Fruit fly (Drosophila melanogaster): ENCODE measurements around the gene RecQ5.

Gene RecQ5

DNA sequence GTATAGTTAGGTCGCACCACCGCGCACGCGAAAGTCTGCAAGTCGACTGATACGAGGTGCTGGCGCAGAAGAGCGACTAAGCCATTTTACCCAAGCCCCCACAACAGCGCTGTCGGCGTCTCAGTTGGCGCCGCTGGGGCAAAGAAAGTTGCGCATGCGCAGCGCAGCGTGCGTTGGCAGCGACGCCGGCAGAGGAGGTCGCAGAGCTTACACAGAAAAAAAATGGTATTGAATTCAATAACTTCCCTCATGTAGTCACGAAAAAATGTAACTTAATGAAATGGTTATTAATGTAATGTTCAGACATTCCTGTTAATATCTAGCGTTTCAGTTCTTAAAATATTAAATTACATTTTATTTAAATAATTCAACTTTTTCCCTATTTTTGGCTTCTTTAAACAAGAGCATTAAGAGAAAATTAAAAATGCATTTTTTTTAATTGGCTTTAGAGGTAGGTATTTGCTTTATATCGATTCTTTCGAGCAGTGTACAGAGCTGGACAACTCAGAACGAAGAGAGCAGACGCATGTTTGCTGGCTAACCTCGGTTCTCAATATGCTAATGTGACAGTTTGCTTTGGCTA lies 46.3 kb upstream of the RecQ5 start, which contains the start of gene CG4914 (continued):
- 0 out of 2 replicates have a peak, but pooled peaks have one; percentile 47 for TF ChIP-seq CG16779 (GFP tag; IDR thresholded peaks at IDR 0.05)
- peak; percentile 84 for TF ChIP-seq unpg (GFP tag; optimal IDR thresholded peaks at IDR 0.05)
- peak; percentile 17 for TF ChIP-seq Mad (GFP tag; optimal IDR thresholded peaks at IDR 0.05)
- TF ChIP-seq tin (GFP tag; optimal IDR thresholded peaks at IDR 0.05): peak; percentile 72
- no peak for TF ChIP-seq CG7271 (tag; optimal IDR thresholded peaks at IDR 0.05)
- TF ChIP-seq NK7.1 (GFP tag; optimal IDR thresholded peaks at IDR 0.05): no peak
- TF ChIP-seq Fer1 (GFP tag; optimal IDR thresholded peaks at IDR 0.05): peak; percentile 60
- TF ChIP-seq Sox100B (GFP tag; optimal IDR thresholded peaks at IDR 0.05): peak; percentile 81
- peak; percentile 87 for TF ChIP-seq CG14710 (tag; optimal IDR thresholded peaks at IDR 0.05)
- no peak for TF ChIP-seq en (GFP tag; optimal IDR thresholded peaks at IDR 0.05)
- TF ChIP-seq CG34224 (GFP tag; IDR thresholded peaks at IDR 0.05; ENCODE audit: partially characterized antibody): no peak
- no peak for TF ChIP-seq CG15514 (GFP tag; optimal IDR thresholded peaks at IDR 0.05)
- peak; percentile 78 for TF ChIP-seq ewg (GFP tag; optimal IDR thresholded peaks at IDR 0.05)
- TF ChIP-seq btn (GFP tag; optimal IDR thresholded peaks at IDR 0.05): no peak
- no peak for TF ChIP-seq Dip2 (GFP tag; IDR thresholded peaks at IDR 0.05)
- peak; percentile 64 for TF ChIP-seq CG32532 (GFP tag; IDR thresholded peaks at IDR 0.05)
- no peak for TF ChIP-seq cas (GFP tag; IDR thresholded peaks at IDR 0.05)
- no peak for TF ChIP-seq Hey (tag; optimal IDR thresholded peaks at IDR 0.05)
- peak; percentile 67 for TF ChIP-seq org-1 (GFP tag; optimal IDR thresholded peaks at IDR 0.05)
- peak; percentile 50 for TF ChIP-seq CG10431 (GFP tag; optimal IDR thresholded peaks at IDR 0.05)
- peak; percentile 81 for TF ChIP-seq CG10267 (tag; optimal IDR thresholded peaks at IDR 0.05)
- no peak for TF ChIP-seq corto (GFP tag; optimal IDR thresholded peaks at IDR 0.05)
- 0 out of 2 replicates have a peak, but pooled peaks have one; percentile 34 for TF ChIP-seq CG6272 (GFP tag; IDR thresholded peaks at IDR 0.05)
- peak; percentile 79 for TF ChIP-seq croc (GFP tag; conservative IDR thresholded peaks at IDR 0.05)
- peak; percentile 70 for TF ChIP-seq esg (GFP tag; conservative IDR thresholded peaks at IDR 0.05)
- TF ChIP-seq CG1602 (GFP tag; optimal IDR thresholded peaks at IDR 0.05): peak; percentile 79
- peak; percentile 39 for TF ChIP-seq ap (GFP tag; IDR thresholded peaks at IDR 0.05)
- no peak for TF ChIP-seq Dp (GFP tag; optimal IDR thresholded peaks at IDR 0.05)
- peak; percentile 55 for TF ChIP-seq lilli (GFP tag; optimal IDR thresholded peaks at IDR 0.05)
- TF ChIP-seq ash1 (GFP tag; optimal IDR thresholded peaks at IDR 0.05): no peak
- peak; percentile 41 for TF ChIP-seq CG1233 (GFP tag; optimal IDR thresholded peaks at IDR 0.05)
- no peak for TF ChIP-seq prd (optimal IDR thresholded peaks at IDR 0.05)
- TF ChIP-seq prd (GFP tag; IDR thresholded peaks at IDR 0.05): peak; percentile 83
- peak; percentile 59; the same call in 1 of the 2 replicates for TF ChIP-seq Rfx (GFP tag; IDR thresholded peaks at IDR 0.05)
- TF ChIP-seq tll (GFP tag; optimal IDR thresholded peaks at IDR 0.05): no peak
- peak; percentile 83 for TF ChIP-seq CG13424 (tag; optimal IDR thresholded peaks at IDR 0.05)
- peak; percentile 77 for TF ChIP-seq Spps (tag; optimal IDR thresholded peaks at IDR 0.05)
- peak; percentile 93 for TF ChIP-seq CG17829 (tag; optimal IDR thresholded peaks at IDR 0.05)
- no peak for TF ChIP-seq CG4328 (GFP tag; optimal IDR thresholded peaks at IDR 0.05)
- TF ChIP-seq CG31441 (GFP tag; IDR thresholded peaks at IDR 0.05): peak; percentile 92
- peak; percentile 26 for TF ChIP-seq kay (GFP tag; optimal IDR thresholded peaks at IDR 0.05)
- no peak for TF ChIP-seq pb (GFP tag; optimal IDR thresholded peaks at IDR 0.05)
- TF ChIP-seq CG5953 (GFP tag; IDR thresholded peaks at IDR 0.05): peak; percentile 19; the same call in 1 of the 2 replicates
- peak; percentile 14 for TF ChIP-seq NC2β (GFP tag; optimal IDR thresholded peaks at IDR 0.05)
- no peak for TF ChIP-seq sima (GFP tag; optimal IDR thresholded peaks at IDR 0.05)
- TF ChIP-seq CG3065 (GFP tag; optimal IDR thresholded peaks at IDR 0.05): peak; percentile 44
- no peak for TF ChIP-seq gsb (GFP tag; IDR thresholded peaks at IDR 0.05)
- peak; percentile 60 for TF ChIP-seq CG17385 (GFP tag; optimal IDR thresholded peaks at IDR 0.05)
- TF ChIP-seq CG17361 (GFP tag; IDR thresholded peaks at IDR 0.05): peak; percentile 97
- no peak for TF ChIP-seq wdn (GFP tag; IDR thresholded peaks at IDR 0.05)
- no peak for TF ChIP-seq tna (GFP tag; IDR thresholded peaks at IDR 0.05; ENCODE audit: partially characterized antibody)
